Worm (Caenorhabditis elegans): ENCODE data around the gene srbc-82.
"Not testable (repeated sequence)": the region's sequence is repeated elsewhere in the genome, so short reads cannot be mapped to it uniquely, and the experiment has no call there.

Gene srbc-82

ce11 chrV:16338287-16339092 is 38.1 kb downstream of the srbc-82 start, which contains the start of gene slc-9B.2:
Gene slc-9B.2, plus strand, starts transcription at chrV:16339042.
- peak; percentile 37 for TF ChIP-seq nhr-90 (tag; optimal IDR thresholded peaks at IDR 0.05; ENCODE audit: poor library complexity)
- peak; percentile 4 for TF ChIP-seq nhr-85 (tag)
- 0 out of 2 replicates have a peak, but pooled peaks have one; percentile 20 for TF ChIP-seq grh-1 (GFP tag; IDR thresholded peaks at IDR 0.05)
- TF ChIP-seq efl-1 (optimal IDR thresholded peaks at IDR 0.05), result peak in 1 of 2 experiments; percentile 7
- TF ChIP-seq efl-1 (GFP tag; optimal IDR thresholded peaks at IDR 0.05 in 1 of 2), result not testable (repeated sequence)

DNA sequence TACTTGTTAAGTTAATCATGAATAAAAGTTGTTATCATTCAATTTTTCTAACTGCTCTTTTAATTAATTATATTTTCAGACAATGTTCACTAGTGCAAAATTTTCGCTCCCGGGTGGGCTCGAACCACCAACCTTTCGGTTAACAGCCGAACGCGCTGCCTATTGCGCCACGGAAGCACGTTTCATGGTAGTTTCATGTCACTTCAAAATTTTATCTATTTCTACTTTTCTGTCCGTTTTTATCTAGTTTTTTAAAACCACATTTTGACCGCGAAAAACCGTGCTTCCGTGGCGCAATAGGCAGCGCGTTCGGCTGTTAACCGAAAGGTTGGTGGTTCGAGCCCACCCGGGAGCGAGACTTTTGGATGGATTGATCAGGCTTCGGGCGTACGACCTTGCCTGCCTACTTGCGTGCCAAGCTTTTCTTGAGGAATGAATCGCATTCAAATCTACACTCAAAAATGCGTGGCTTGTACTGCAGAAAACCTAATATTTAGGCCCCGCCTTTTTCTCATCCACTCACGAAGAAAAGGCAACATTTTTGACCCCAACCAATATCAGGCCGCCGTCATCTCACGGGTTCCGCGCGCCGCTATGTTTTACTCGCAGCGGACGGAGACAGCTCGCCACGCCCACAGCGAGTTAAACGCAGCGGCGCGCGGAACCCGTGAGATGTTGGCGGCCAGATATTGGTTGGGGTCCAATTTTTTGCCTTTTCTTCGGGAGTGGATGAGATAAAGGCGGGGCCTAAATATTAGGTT is 41.3 kb downstream of the srbc-82 start:
- not testable (repeated sequence) for TF ChIP-seq efl-1 (optimal IDR thresholded peaks at IDR 0.05)
- TF ChIP-seq efl-1 (GFP tag; optimal IDR thresholded peaks at IDR 0.05 in 1 of 2) (peak in 1 of 2 experiments; percentile 7), snpc-4 (tag; optimal IDR thresholded peaks at IDR 0.05) (peak; percentile 47)

ce11 chrV:16342258-16342618 is 41.9 kb downstream of the srbc-82 start, which contains the start of gene nhr-193:
Gene nhr-193, plus strand, starts transcription at chrV:16342308.
- TF ChIP-seq nhr-20 (tag; optimal IDR thresholded peaks at IDR 0.05), result peak; percentile 40
- TF ChIP-seq lin-35 (GFP tag; optimal IDR thresholded peaks at IDR 0.05), result peak in 1 of 2 experiments; percentile 37
- TF ChIP-seq elt-2 (tag; optimal IDR thresholded peaks at IDR 0.05), result peak; percentile 48
- no peak for TF ChIP-seq fkh-8 (tag; optimal IDR thresholded peaks at IDR 0.05)

DNA sequence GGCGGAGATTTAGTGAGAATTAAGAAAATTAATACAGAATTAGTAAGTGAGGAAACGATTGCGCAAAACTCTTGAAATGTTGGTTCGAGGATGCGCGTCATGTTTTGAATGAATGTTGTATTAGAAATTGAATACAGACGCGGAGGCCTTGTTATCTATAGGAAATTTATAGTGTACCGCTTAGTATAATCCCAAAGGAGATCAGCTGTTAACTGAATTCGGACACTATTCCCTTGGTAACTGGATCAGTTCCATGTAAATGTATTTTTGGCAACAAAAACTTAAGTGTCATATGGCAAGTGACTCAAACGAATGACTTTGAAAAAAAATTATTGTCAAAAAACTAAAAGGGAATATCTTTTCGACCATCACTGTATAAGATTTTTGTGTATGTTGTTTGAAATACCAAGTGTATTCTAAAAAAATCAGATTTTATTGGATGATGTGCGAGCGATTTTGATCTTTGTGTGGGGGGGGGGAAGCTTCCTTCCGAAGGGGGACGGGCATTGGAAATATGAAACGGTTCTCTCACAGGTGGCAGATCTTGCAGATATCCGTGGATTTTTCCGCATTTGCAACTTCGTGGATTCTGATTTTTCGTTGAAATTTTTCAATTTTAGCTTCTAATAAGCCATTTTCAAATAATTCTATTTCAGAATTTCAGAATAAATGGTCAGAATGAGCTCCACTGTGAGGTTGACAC is 46.2 kb downstream of the srbc-82 start, which contains the start of the genes W08G11.5 and W08G11.1:
Gene W08G11.5, minus strand, starts transcription at position 101 of the 703 bp plus-strand sequence.
Gene W08G11.1, plus strand, starts transcription at position 653 of the 703 bp plus-strand sequence.
- no peak for TF ChIP-seq tbx-2 (tag; optimal IDR thresholded peaks at IDR 0.05)
- TF ChIP-seq unc-98 (GFP tag; IDR thresholded peaks at IDR 0.05), result no peak
- no peak for TF ChIP-seq elt-3 (tag; optimal IDR thresholded peaks at IDR 0.05)
- TF ChIP-seq hlh-17 (GFP tag; optimal IDR thresholded peaks at IDR 0.05; ENCODE audit: borderline replicate concordance), result no peak
- TF ChIP-seq unc-30 (tag; optimal IDR thresholded peaks at IDR 0.05), result no peak
- TF ChIP-seq egl-27 (tag; optimal IDR thresholded peaks at IDR 0.05), result no peak
- TF ChIP-seq ceh-63 (GFP tag; optimal IDR thresholded peaks at IDR 0.05), result no peak
- no peak for TF ChIP-seq unc-130 (tag; optimal IDR thresholded peaks at IDR 0.05)
- no peak for TF ChIP-seq zip-4 (GFP tag; optimal IDR thresholded peaks at IDR 0.05)
- no peak for TF ChIP-seq fkh-4 (tag; optimal IDR thresholded peaks at IDR 0.05; ENCODE audit: borderline replicate concordance)
- TF ChIP-seq ztf-11 (tag; optimal IDR thresholded peaks at IDR 0.05), result no peak

DNA sequence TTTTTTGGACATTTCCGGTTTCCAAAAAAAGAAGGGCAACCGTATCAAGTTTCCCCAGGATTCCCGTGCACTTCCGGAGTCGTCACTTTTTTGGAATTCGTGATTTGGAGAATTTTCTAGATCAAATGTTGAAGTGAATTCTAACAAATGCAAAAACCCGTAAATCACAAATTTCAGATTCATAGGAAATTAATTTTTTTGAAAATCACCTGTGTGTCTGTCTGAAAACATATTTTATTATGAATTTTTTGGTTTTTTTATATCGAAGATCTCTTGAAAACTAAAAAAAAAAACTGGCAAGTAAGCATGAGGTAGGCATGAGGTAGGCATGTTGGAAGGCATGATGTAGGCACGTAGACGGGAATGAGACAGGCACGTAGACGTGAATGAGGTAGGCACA is 49.7 kb downstream of the srbc-82 start:
- TF ChIP-seq vab-15 (tag; optimal IDR thresholded peaks at IDR 0.05), result no peak
- peak; percentile 69 for TF ChIP-seq hlh-4 (tag; optimal IDR thresholded peaks at IDR 0.05)
- TF ChIP-seq unc-86 (tag; optimal IDR thresholded peaks at IDR 0.05), result no peak

ce11 chrV:16350775-16351378 is 50.5 kb downstream of the srbc-82 start:
- TF ChIP-seq elt-2 (tag; optimal IDR thresholded peaks at IDR 0.05) (peak; percentile 39), nhr-19 (GFP tag; conservative IDR thresholded peaks at IDR 0.05) (peak; percentile 64), nhr-11 (tag; optimal IDR thresholded peaks at IDR 0.05) (no peak), nhr-47 (tag; optimal IDR thresholded peaks at IDR 0.05) (peak; percentile 67), mep-1 (tag; optimal IDR thresholded peaks at IDR 0.05) (peak; percentile 23), nhr-76 (tag; optimal IDR thresholded peaks at IDR 0.05) (no peak), swsn-7 (tag; optimal IDR thresholded peaks at IDR 0.05) (peak; percentile 60), pax-3 (tag; optimal IDR thresholded peaks at IDR 0.05) (peak; percentile 22), tbx-2 (tag; optimal IDR thresholded peaks at IDR 0.05) (peak; percentile 40), snu-23 (GFP tag; optimal IDR thresholded peaks at IDR 0.05) (peak; percentile 48), xbp-1 (tag; optimal IDR thresholded peaks at IDR 0.05) (peak; percentile 11), lin-13 (GFP tag; optimal IDR thresholded peaks at IDR 0.05) (no peak), C34B4.2 (tag; optimal IDR thresholded peaks at IDR 0.05) (no peak), fkh-8 (tag; optimal IDR thresholded peaks at IDR 0.05) (peak; percentile 87), fkh-10 (GFP tag; optimal IDR thresholded peaks at IDR 0.05) (peak; percentile 6), nhr-85 (tag) (peak; percentile 40), skn-1 (tag; optimal IDR thresholded peaks at IDR 0.05) (no peak), elt-3 (tag; optimal IDR thresholded peaks at IDR 0.05) (no peak)

All from whole organism, L1 larva.